Fruit fly (Drosophila melanogaster): ENCODE data around the gene Nna1.

Nna1 gene

DNA sequence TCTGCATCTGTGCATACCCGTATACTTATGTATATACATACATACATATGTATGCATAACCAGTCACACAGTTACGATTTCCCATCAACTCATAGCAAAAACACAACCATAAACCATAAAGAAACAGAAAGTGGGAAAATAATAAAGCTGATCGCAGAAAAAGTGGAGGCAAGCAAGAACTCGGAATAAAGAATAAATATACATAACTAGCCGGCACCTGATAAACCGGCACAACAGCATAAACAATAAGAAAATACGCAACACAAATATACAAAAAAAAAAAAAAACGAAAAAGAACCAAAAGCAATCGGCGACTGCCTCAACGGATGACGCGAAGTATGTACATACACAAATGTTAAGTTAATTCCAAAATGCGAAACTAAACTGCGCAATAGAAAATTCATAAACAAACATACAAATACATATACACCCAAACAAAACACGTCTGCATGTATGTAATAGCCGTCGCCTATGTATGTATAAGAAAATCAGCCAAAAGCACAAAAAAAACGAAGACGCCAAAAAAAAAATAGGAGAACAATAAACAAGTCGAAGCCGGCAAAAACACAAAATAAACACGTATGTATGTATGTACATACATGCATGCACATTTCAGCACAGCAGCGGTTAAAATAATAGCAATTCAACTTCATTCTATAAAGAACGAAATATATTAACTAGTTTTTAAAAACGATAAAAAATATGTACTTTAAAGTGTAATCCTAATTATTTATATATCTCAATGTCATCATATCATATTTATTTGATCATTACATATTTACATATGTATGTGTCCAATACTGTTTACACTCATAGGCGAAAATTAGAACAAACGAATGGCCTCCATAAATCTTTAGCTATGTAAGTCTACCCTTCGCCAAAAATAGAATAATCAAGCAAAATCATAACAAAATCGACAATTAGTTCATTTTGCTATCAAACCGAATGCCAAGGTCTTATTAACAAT lies 57.1 kb downstream of the Nna1 start (continued):
- peak; percentile 40 for TF ChIP-seq HLH54F (GFP tag; optimal IDR thresholded peaks at IDR 0.05)
- TF ChIP-seq CG6765 (GFP tag; optimal IDR thresholded peaks at IDR 0.05) = peak; percentile 22
- TF ChIP-seq H2.0 (GFP tag; IDR thresholded peaks at IDR 0.05) = peak; percentile 75
- peak; percentile 79 for TF ChIP-seq lab (GFP tag; optimal IDR thresholded peaks at IDR 0.05)
- peak; percentile 86; the same call in 2 of the 3 replicates for TF ChIP-seq dysf (GFP tag; IDR thresholded peaks at IDR 0.05)
- peak; percentile 39 for TF ChIP-seq CG1792 (GFP tag; optimal IDR thresholded peaks at IDR 0.05)
- TF ChIP-seq CG2116 (GFP tag; optimal IDR thresholded peaks at IDR 0.05) = peak; percentile 31
- no peak for TF ChIP-seq inv (GFP tag; IDR thresholded peaks at IDR 0.05; ENCODE audit: partially characterized antibody)
- peak; percentile 58; the same call in 2 of the 3 replicates for TF ChIP-seq CG14050 (GFP tag; IDR thresholded peaks at IDR 0.05)
- TF ChIP-seq Atf-2 (GFP tag; optimal IDR thresholded peaks at IDR 0.05) = peak; percentile 2
- peak; percentile 85 for TF ChIP-seq CG18599 (GFP tag; optimal IDR thresholded peaks at IDR 0.05)
- peak; percentile 37; the same call in 1 of the 2 replicates for TF ChIP-seq CG10321 (GFP tag; IDR thresholded peaks at IDR 0.05)
- peak; percentile 63 for TF ChIP-seq CG9215 (GFP tag; IDR thresholded peaks at IDR 0.05)
- no peak for TF ChIP-seq vnd (GFP tag; IDR thresholded peaks at IDR 0.05; ENCODE audit: partially characterized antibody)
- TF ChIP-seq CG13624 (GFP tag; optimal IDR thresholded peaks at IDR 0.05) = peak; percentile 97
- TF ChIP-seq lov (optimal IDR thresholded peaks at IDR 0.05) = no peak
- no peak for TF ChIP-seq lov (GFP tag; IDR thresholded peaks at IDR 0.05)
- TF ChIP-seq Scr (GFP tag; IDR thresholded peaks at IDR 0.05; ENCODE audit: partially characterized antibody) = no peak
- TF ChIP-seq E2f2 (GFP tag; IDR thresholded peaks at IDR 0.05) = peak; percentile 55
- no peak for TF ChIP-seq Antp (GFP tag; optimal IDR thresholded peaks at IDR 0.05)
- peak; percentile 49 for TF ChIP-seq Deaf1 (tag; optimal IDR thresholded peaks at IDR 0.05)
- peak; percentile 50 for TF ChIP-seq CG12104 (GFP tag; optimal IDR thresholded peaks at IDR 0.05)
- TF ChIP-seq CHES-1-like (GFP tag; optimal IDR thresholded peaks at IDR 0.05) = peak; percentile 45
- peak; percentile 54 for TF ChIP-seq pho (GFP tag; optimal IDR thresholded peaks at IDR 0.05)
- peak; percentile 91 for TF ChIP-seq CG11695 (GFP tag; IDR thresholded peaks at IDR 0.05)
- peak; percentile 7 for TF ChIP-seq CG16815 (GFP tag; optimal IDR thresholded peaks at IDR 0.05)
- TF ChIP-seq slbo (GFP tag; IDR thresholded peaks at IDR 0.05) = peak; percentile 85
- no peak for TF ChIP-seq yki (optimal IDR thresholded peaks at IDR 0.05)
- TF ChIP-seq Blimp-1 (GFP tag; optimal IDR thresholded peaks at IDR 0.05) = peak; percentile 51
- TF ChIP-seq Eip74EF (GFP tag; optimal IDR thresholded peaks at IDR 0.05) = peak in 1 of 2 experiments; percentile 65
- TF ChIP-seq bab2 (GFP tag; optimal IDR thresholded peaks at IDR 0.05) = peak; percentile 30
- TF ChIP-seq gsb (GFP tag; IDR thresholded peaks at IDR 0.05) = peak; percentile 54; the same call in 1 of the 2 replicates
- TF ChIP-seq Oaz (GFP tag; IDR thresholded peaks at IDR 0.05) = peak; percentile 54; the same call in 1 of the 2 replicates
- TF ChIP-seq CG3407 (GFP tag; optimal IDR thresholded peaks at IDR 0.05) = peak; percentile 13
- peak; percentile 14 for TF ChIP-seq Nf-YC (tag; optimal IDR thresholded peaks at IDR 0.05)
- TF ChIP-seq chif (GFP tag; optimal IDR thresholded peaks at IDR 0.05) = peak in 1 of 2 experiments; percentile 23
- no peak for TF ChIP-seq zf30C (GFP tag; optimal IDR thresholded peaks at IDR 0.05)
- peak; percentile 43 for TF ChIP-seq fd96Cb (tag; optimal IDR thresholded peaks at IDR 0.05)
- TF ChIP-seq hkb (optimal IDR thresholded peaks at IDR 0.05) = no peak
- peak; percentile 78 for TF ChIP-seq hkb (GFP tag; IDR thresholded peaks at IDR 0.05)
- TF ChIP-seq CG1233 (GFP tag; optimal IDR thresholded peaks at IDR 0.05) = peak; percentile 29
- peak; percentile 70 for TF ChIP-seq HmgZ (tag; optimal IDR thresholded peaks at IDR 0.05)
- peak in 1 of 2 experiments; percentile 14 for TF ChIP-seq Pdp1 (GFP tag; optimal IDR thresholded peaks at IDR 0.05)
- TF ChIP-seq Ravus (GFP tag; IDR thresholded peaks at IDR 0.05) = peak; percentile 49
- 0 out of 2 replicates have a peak, but pooled peaks have one; percentile 35 for TF ChIP-seq Lim3 (GFP tag; IDR thresholded peaks at IDR 0.05)
- peak; percentile 53; the same call in 1 of the 2 replicates for TF ChIP-seq CG1024 (GFP tag; IDR thresholded peaks at IDR 0.05)
- TF ChIP-seq CG31388 (GFP tag; optimal IDR thresholded peaks at IDR 0.05) = peak; percentile 15
- peak; percentile 80 for TF ChIP-seq lmd (GFP tag; IDR thresholded peaks at IDR 0.05)
